Fruit fly (Drosophila melanogaster) whole organism, embryonic: ENCODE measurements around the gene CG4456.
A peak's percentile ranks its signal among the peaks of the same experiment; 100 is the strongest.

ENCODE experiments used
- Atf3 ChIP-seq: fragments of 200-800 bp; sonication (Bioruptor generic); optimal IDR thresholded peaks from 3 replicates; lab custom pipeline; 2016; ENCODE audit warnings: missing biosample characterization, missing genetic modification characterization
- BEAF-32 ChIP-seq: fragments of 200-800 bp; sonication (Bioruptor generic); optimal IDR thresholded peaks from 3 replicates; lab custom pipeline; 2017; ENCODE audit warnings: missing biosample characterization, missing genetic modification characterization, mild to moderate bottlenecking, moderate library complexity, missing genetic modification reagents
- CG1024 ChIP-seq: fragments of 200-800 bp; sonication (Bioruptor generic); IDR thresholded peaks from 2 replicates; pipeline ENCODE4 v1.3.6; 2022; ENCODE audit warnings: missing biosample characterization, missing genetic modification characterization
- CG10543 ChIP-seq: fragments of 200-800 bp; sonication (Bioruptor generic); optimal IDR thresholded peaks from 3 replicates; lab custom pipeline; 2017; ENCODE audit warnings: missing biosample characterization, mild to moderate bottlenecking, missing genetic modification characterization, moderate library complexity
- CG10959 ChIP-seq: fragments of 200-800 bp; sonication (Bioruptor generic); IDR thresholded peaks from 2 replicates; pipeline ENCODE4 v1.3.6; 2022; ENCODE audit warnings: missing biosample characterization, missing genetic modification characterization
- CG11398 ChIP-seq: fragments of 200-800 bp; sonication (Bioruptor generic); optimal IDR thresholded peaks from 2 replicates; lab custom pipeline; 2016; ENCODE audit warnings: missing biosample characterization, missing genetic modification characterization
- CG11456 ChIP-seq: fragments of 200-800 bp; sonication (Bioruptor generic); IDR thresholded peaks from 3 replicates; pipeline ENCODE4 v1.3.6; 2022; ENCODE audit warnings: missing biosample characterization, missing genetic modification characterization
- CG14014 ChIP-seq: fragments of 200-800 bp; sonication (Bioruptor generic); IDR thresholded peaks from 2 replicates; pipeline ENCODE4 v1.3.6; 2022; ENCODE audit warnings: missing biosample characterization, missing genetic modification characterization
- CG18011 ChIP-seq: fragments of 200-800 bp; sonication (Bioruptor generic); optimal IDR thresholded peaks from 2 replicates; lab custom pipeline; 2017; ENCODE audit warnings: missing biosample characterization, missing genetic modification characterization, mild to moderate bottlenecking, moderate library complexity, missing genotype
- CG33213 ChIP-seq: fragments of 200-800 bp; sonication (Bioruptor generic); optimal IDR thresholded peaks from 3 replicates; lab custom pipeline; 2016; ENCODE audit warnings: missing biosample characterization, missing genetic modification characterization
- CG5953 ChIP-seq: fragments of 200-800 bp; sonication (Bioruptor generic); IDR thresholded peaks from 2 replicates; pipeline ENCODE4 v1.3.6; 2022; ENCODE audit warnings: missing biosample characterization, missing genetic modification characterization
- CG6175 ChIP-seq: fragments of 200-800 bp; sonication (Bioruptor generic); IDR thresholded peaks from 3 replicates; pipeline ENCODE4 v1.3.6; 2022; ENCODE audit warnings: missing biosample characterization, missing genetic modification characterization
- CG7839 ChIP-seq: fragments of 200-800 bp; sonication (Bioruptor generic); optimal IDR thresholded peaks from 3 replicates; lab custom pipeline; 2018; ENCODE audit warnings: missing biosample characterization, mild to moderate bottlenecking, missing genetic modification characterization, moderate library complexity
- CG8290 ChIP-seq, 3 experiments: fragments of 200-800 bp; sonication (Bioruptor generic); optimal IDR thresholded peaks; 2 replicates each; lab custom pipeline; 2016 to 2019; ENCODE audit warnings: missing biosample characterization in 3 of 3, missing genetic modification characterization in 3 of 3, mild to moderate bottlenecking in 2 of 3, moderate library complexity in 1 of 3
- CG9932 ChIP-seq: fragments of 200-800 bp; sonication (Bioruptor generic); IDR thresholded peaks from 2 replicates; pipeline ENCODE4 v1.3.6; 2022; ENCODE audit warnings: missing biosample characterization, missing genetic modification characterization
- CHES-1-like ChIP-seq: fragments of 200-800 bp; sonication (Bioruptor generic); optimal IDR thresholded peaks from 2 replicates; lab custom pipeline; 2016; ENCODE audit warnings: missing biosample characterization, missing genetic modification characterization
- Camta ChIP-seq: fragments of 200-800 bp; sonication (Bioruptor generic); optimal IDR thresholded peaks from 2 replicates; lab custom pipeline; 2016; ENCODE audit warnings: missing biosample characterization, missing genetic modification characterization
- Chrac-16 ChIP-seq: fragments of 200-800 bp; sonication (Bioruptor generic); optimal IDR thresholded peaks from 3 replicates; lab custom pipeline; 2016; ENCODE audit warnings: missing biosample characterization, missing genetic modification characterization
- Drgx ChIP-seq: fragments of 200-800 bp; sonication (Bioruptor generic); IDR thresholded peaks from 2 replicates; pipeline ENCODE4 v1.3.6; 2022; ENCODE audit warnings: missing biosample characterization, missing genetic modification characterization
- E2f1 ChIP-seq: fragments of 200-800 bp; sonication (Bioruptor generic); IDR thresholded peaks from 2 replicates; pipeline ENCODE4 v1.3.6; 2022; ENCODE audit warnings: missing biosample characterization, missing genetic modification characterization
- Eip74EF ChIP-seq, 2 experiments: fragments of 200-800 bp in 1 of 2; fragments of >200 bp in 1 of 2; sonication (Bioruptor generic) in 1 of 2; optimal IDR thresholded peaks; 2 replicates each; lab custom pipeline; 2017 to 2019; ENCODE audit warnings: missing biosample characterization in 2 of 2, missing genetic modification characterization in 2 of 2, mild to moderate bottlenecking in 1 of 2, moderate library complexity in 1 of 2
- Elba2 ChIP-seq: fragments of 200-800 bp; sonication (Bioruptor generic); optimal IDR thresholded peaks from 3 replicates; lab custom pipeline; 2016; ENCODE audit warnings: missing biosample characterization, missing genetic modification characterization
- GATAe ChIP-seq: fragments of 200-800 bp; sonication (Bioruptor generic); conservative IDR thresholded peaks from 2 replicates; pipeline ENCODE4 v1.3.6; 2022; ENCODE audit warnings: missing biosample characterization, missing genetic modification characterization
- HLH4C ChIP-seq: fragments of 200-800 bp; sonication (Bioruptor generic); IDR thresholded peaks from 3 replicates; pipeline ENCODE4 v1.3.6; 2022; ENCODE audit warnings: missing biosample characterization, missing genetic modification characterization; ENCODE audit not compliant: partially characterized antibody
- Hmr ChIP-seq: fragments of 200-800 bp; sonication (Bioruptor generic); optimal IDR thresholded peaks from 3 replicates; lab custom pipeline; 2017; ENCODE audit warnings: mild to moderate bottlenecking, missing biosample characterization, missing genetic modification reagents, missing genetic modification characterization
- Neu2 ChIP-seq: fragments of 200-800 bp; sonication (Bioruptor generic); optimal IDR thresholded peaks from 3 replicates; lab custom pipeline; 2016; ENCODE audit warnings: missing biosample characterization, missing genetic modification characterization, borderline replicate concordance
- Rx ChIP-seq: fragments of 200-800 bp; sonication (Bioruptor generic); IDR thresholded peaks from 2 replicates; pipeline ENCODE4 v1.3.6; 2022; ENCODE audit warnings: missing biosample characterization, missing genetic modification characterization
- Six4 ChIP-seq: fragments of 200-800 bp; sonication (Bioruptor generic); optimal IDR thresholded peaks from 2 replicates; lab custom pipeline; 2016; ENCODE audit warnings: missing biosample characterization, missing genetic modification characterization
- abd-A ChIP-seq: fragments of 200-800 bp; sonication (Bioruptor generic); optimal IDR thresholded peaks from 3 replicates; lab custom pipeline; 2019; ENCODE audit warnings: missing biosample characterization, mild to moderate bottlenecking, missing genetic modification characterization, moderate library complexity
- bowl ChIP-seq: fragments of 200-800 bp; sonication (Bioruptor generic); IDR thresholded peaks from 2 replicates; pipeline ENCODE4 v1.3.6; 2022; ENCODE audit warnings: missing biosample characterization, missing genetic modification characterization
- caup ChIP-seq: fragments of 200-800 bp; sonication (Bioruptor generic); optimal IDR thresholded peaks from 3 replicates; lab custom pipeline; 2017; ENCODE audit warnings: missing biosample characterization, mild to moderate bottlenecking, missing genetic modification characterization, moderate library complexity; ENCODE audit not compliant: severe bottlenecking
- crol ChIP-seq: fragments of 200-800 bp; sonication (Bioruptor generic); IDR thresholded peaks from 2 replicates; pipeline ENCODE4 v1.3.6; 2022; ENCODE audit warnings: missing biosample characterization, missing genetic modification characterization
- kni ChIP-seq: fragments of 200-800 bp; sonication (Bioruptor generic); optimal IDR thresholded peaks from 3 replicates; lab custom pipeline; 2017; ENCODE audit warnings: mild to moderate bottlenecking, missing biosample characterization, missing genetic modification reagents, missing genetic modification characterization
- mam ChIP-seq: fragments of 200-800 bp; sonication (Bioruptor generic); optimal IDR thresholded peaks from 3 replicates; lab custom pipeline; 2016; ENCODE audit warnings: missing biosample characterization, missing genetic modification characterization
- mirr ChIP-seq: fragments of 200-800 bp; sonication (Bioruptor generic); optimal IDR thresholded peaks from 3 replicates; lab custom pipeline; 2018; ENCODE audit warnings: missing biosample characterization, mild to moderate bottlenecking, missing genetic modification characterization
- nerfin-1 ChIP-seq: fragments of 200-800 bp; sonication (Bioruptor generic); optimal IDR thresholded peaks from 3 replicates; lab custom pipeline; 2019; ENCODE audit warnings: missing biosample characterization, mild to moderate bottlenecking, missing genetic modification characterization, moderate library complexity
- oc ChIP-seq: fragments of 200-800 bp; sonication (Bioruptor generic); optimal IDR thresholded peaks from 2 replicates; lab custom pipeline; 2018; ENCODE audit warnings: missing biosample characterization, mild to moderate bottlenecking, missing genetic modification characterization, moderate library complexity
- pb ChIP-seq: fragments of 200-800 bp; sonication (Bioruptor generic); optimal IDR thresholded peaks from 3 replicates; lab custom pipeline; 2016; ENCODE audit warnings: missing biosample characterization, missing genetic modification characterization
- prd ChIP-seq, 3 experiments: fragments of >200 bp in 2 of 3; fragments of 200-800 bp in 1 of 3; sonication (Bioruptor generic) in 1 of 3; optimal IDR thresholded peaks in 2 of 3; IDR thresholded peaks in 1 of 3; 2 replicates in 2 of 3; 3 replicates in 1 of 3; pipeline versions ENCODE4 v1.3.6 to Lab custom; 2017 to 2022; ENCODE audit warnings: missing biosample characterization in 1 of 3, missing genetic modification characterization in 1 of 3
- schlank ChIP-seq: fragments of 200-800 bp; sonication (Bioruptor generic); optimal IDR thresholded peaks from 2 replicates; lab custom pipeline; 2018; ENCODE audit warnings: missing biosample characterization, mild to moderate bottlenecking, missing genetic modification characterization
- shn ChIP-seq: fragments of 200-800 bp; sonication (Bioruptor generic); optimal IDR thresholded peaks from 3 replicates; lab custom pipeline; 2016; ENCODE audit warnings: missing biosample characterization, missing genetic modification characterization
- sim ChIP-seq: fragments of 200-800 bp; sonication (Bioruptor generic); IDR thresholded peaks from 2 replicates; pipeline ENCODE4 v1.3.6; 2022; ENCODE audit warnings: missing biosample characterization, missing genetic modification characterization
- so ChIP-seq: fragments of 200-800 bp; sonication (Bioruptor generic); IDR thresholded peaks from 3 replicates; pipeline ENCODE4 v1.3.6; 2022; ENCODE audit warnings: missing biosample characterization, missing genetic modification characterization
- wdn ChIP-seq: fragments of 200-800 bp; sonication (Bioruptor generic); IDR thresholded peaks from 2 replicates; pipeline ENCODE4 v1.3.6; 2022; ENCODE audit warnings: missing biosample characterization, missing genetic modification characterization

CG4456 gene

DNA sequence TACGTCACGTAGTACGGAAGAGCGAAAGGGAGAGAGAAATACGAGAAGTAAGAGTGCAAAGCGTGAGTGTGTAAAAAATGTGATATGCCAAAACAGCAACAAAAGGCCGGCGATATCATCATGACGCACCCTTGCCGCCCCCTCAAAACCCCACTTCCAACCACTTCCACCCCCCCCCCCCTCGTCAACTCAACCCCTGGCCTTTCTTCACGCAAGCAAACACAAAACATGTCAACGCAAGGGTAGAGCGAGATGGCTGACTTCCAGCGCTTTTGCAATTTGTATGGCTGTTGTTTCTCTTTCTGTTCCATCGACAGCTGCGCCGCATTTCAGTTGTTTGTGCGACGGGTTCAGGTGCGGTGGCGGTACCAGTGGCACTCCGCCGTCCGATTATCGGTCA is 36.8 kb upstream of the CG4456 start (continued):
- TF ChIP-seq CHES-1-like (GFP tag; lab: Kevin White, UChicago), result no peak
- TF ChIP-seq pb (GFP tag; lab: Kevin White, UChicago), result no peak
- TF ChIP-seq CG10959 (GFP tag; lab: Robert Waterston, UW), result no peak
- no peak for TF ChIP-seq mam (GFP tag; lab: Kevin White, UChicago)
- no peak for TF ChIP-seq Six4 (GFP tag; lab: Kevin White, UChicago)
- TF ChIP-seq caup (GFP tag; lab: Kevin White, UChicago), result peak; percentile 10
- TF ChIP-seq GATAe (GFP tag; lab: Robert Waterston, UW), result peak; percentile 61; the same call in 1 of the 2 replicates
- no peak for TF ChIP-seq E2f1 (GFP tag; lab: Robert Waterston, UW)
- no peak for TF ChIP-seq Rx (GFP tag; lab: Robert Waterston, UW)
- TF ChIP-seq oc (tag; lab: Kevin White, UChicago), result no peak
- peak; percentile 31; the same call in 1 of the 2 replicates for TF ChIP-seq CG9932
- no peak for TF ChIP-seq CG33213 (GFP tag; lab: Kevin White, UChicago)
- no peak for TF ChIP-seq prd (optimal IDR thresholded peaks at IDR 0.05; lab: Kevin White, UChicago)
- no peak for TF ChIP-seq prd (GFP tag; IDR thresholded peaks at IDR 0.05; lab: Robert Waterston, UW)
- TF ChIP-seq so, result no peak
- TF ChIP-seq Eip74EF (GFP tag; optimal IDR thresholded peaks at IDR 0.05; lab: Kevin White, UChicago), result peak in 1 of 2 experiments; percentile 50
- TF ChIP-seq Elba2 (GFP tag; lab: Kevin White, UChicago), result no peak
- no peak for TF ChIP-seq CG1024 (GFP tag; lab: Robert Waterston, UW)
- peak; percentile 98 for TF ChIP-seq crol (GFP tag; lab: Robert Waterston, UW)
- peak; percentile 43 for TF ChIP-seq abd-A (tag; lab: Kevin White, UChicago)
- TF ChIP-seq wdn, result no peak
- no peak for TF ChIP-seq Chrac-16 (GFP tag; lab: Kevin White, UChicago)
- TF ChIP-seq CG10543 (GFP tag; lab: Kevin White, UChicago), result peak; percentile 24
- no peak for TF ChIP-seq CG8290 (GFP tag; optimal IDR thresholded peaks at IDR 0.05; lab: Kevin White, UChicago)
- TF ChIP-seq CG8290 (tag; optimal IDR thresholded peaks at IDR 0.05; lab: Kevin White, UChicago), result peak in 1 of 2 experiments; percentile 23
- TF ChIP-seq BEAF-32 (GFP tag; lab: Kevin White, UChicago), result no peak
- no peak for TF ChIP-seq Hmr (GFP tag; lab: Kevin White, UChicago)
- peak; percentile 64; the same call in 1 of the 3 replicates for TF ChIP-seq CG6175 (GFP tag; lab: Robert Waterston, UW)
- TF ChIP-seq CG11456 (GFP tag; lab: Robert Waterston, UW), result no peak
- no peak for TF ChIP-seq schlank (tag; lab: Kevin White, UChicago)
- TF ChIP-seq bowl (GFP tag; lab: Robert Waterston, UW), result no peak
- TF ChIP-seq Neu2 (GFP tag; lab: Kevin White, UChicago), result no peak
- TF ChIP-seq CG14014, result no peak
- TF ChIP-seq CG5953 (GFP tag; lab: Robert Waterston, UW), result no peak
- peak; percentile 43 for TF ChIP-seq mirr
- TF ChIP-seq sim (GFP tag; lab: Robert Waterston, UW), result no peak
- TF ChIP-seq CG18011 (GFP tag; lab: Kevin White, UChicago), result no peak
- peak; percentile 33; the same call in 2 of the 3 replicates for TF ChIP-seq HLH4C (GFP tag; lab: Robert Waterston, UW)
- no peak for TF ChIP-seq Atf3 (GFP tag; lab: Kevin White, UChicago)
- no peak for TF ChIP-seq nerfin-1 (tag; lab: Kevin White, UChicago)
- no peak for TF ChIP-seq Camta (GFP tag; lab: Kevin White, UChicago)
- TF ChIP-seq Drgx, result peak; percentile 60; the same call in 1 of the 2 replicates
- no peak for TF ChIP-seq CG7839 (tag; lab: Kevin White, UChicago)
- TF ChIP-seq kni (GFP tag; lab: Kevin White, UChicago), result peak; percentile 47
- no peak for TF ChIP-seq shn (GFP tag; lab: Kevin White, UChicago)
- no peak for TF ChIP-seq CG11398 (GFP tag; lab: Kevin White, UChicago)
